Fruit fly (Drosophila melanogaster): ENCODE data around the gene CG46468.

- TF ChIP-seq CG8478 (optimal IDR thresholded peaks at IDR 0.05) (no peak), CTCF (optimal IDR thresholded peaks at IDR 0.05) (no peak)
These were observed 3.9 kb upstream of the CG46468 start for dm6 chr2L:9569131-9569530.

Data from S2 (cell line).